Worm (Caenorhabditis elegans) whole organism, L4 larva: ENCODE results near the gene F09E10.7.

Experiments
- lin-15B ChIP-seq: fragments of 150-350 bp; sonication (generic microtip); optimal IDR thresholded peaks from 3 replicates; lab custom pipeline; 2014; ENCODE audit warnings: missing biosample characterization, missing genetic modification characterization
- lin-39 ChIP-seq: fragments of 150-350 bp; optimal IDR thresholded peaks from 2 replicates; lab custom pipeline; 2014; ENCODE audit warnings: missing biosample characterization, missing genetic modification reagents, missing genetic modification characterization
- mdl-1 ChIP-seq, 2 experiments: fragments of 150-350 bp in 1 of 2; sonication (generic microtip) in 1 of 2; optimal IDR thresholded peaks; 2 replicates each; lab custom pipeline; 2014 to 2017; ENCODE audit warnings: missing biosample characterization in 2 of 2, missing genetic modification characterization in 2 of 2
- unc-130 ChIP-seq: sonication (generic microtip); optimal IDR thresholded peaks from 2 replicates; lab custom pipeline; 2016; ENCODE audit warnings: missing genetic modification reagents, missing genetic modification characterization, missing compliant biosample characterization

- TF ChIP-seq lin-15B = no peak
- TF ChIP-seq mdl-1 (tag; optimal IDR thresholded peaks at IDR 0.05; lab: Kevin White, UChicago) = no peak
- no peak for TF ChIP-seq lin-39
- no peak for TF ChIP-seq unc-130
Observed at ce11 chrX:1517519-1517918, 15.9 kb upstream of the F09E10.7 start.
